Fruit fly (Drosophila melanogaster) whole organism, embryonic: ENCODE data around the gene Hacd1.

Experiments used
- Abd-B ChIP-seq: fragments of 200-800 bp; sonication (Bioruptor generic); optimal IDR thresholded peaks from 2 replicates; lab custom pipeline; 2018; ENCODE audit warnings: missing biosample characterization, mild to moderate bottlenecking, missing genetic modification characterization, moderate library complexity
- Ada2b ChIP-seq: fragments of 200-800 bp; sonication (Bioruptor generic); IDR thresholded peaks from 2 replicates; pipeline ENCODE4 v1.3.6; 2022; ENCODE audit warnings: missing biosample characterization, missing genetic modification characterization
- Adf1 ChIP-seq: fragments of 200-800 bp; sonication (Bioruptor generic); IDR thresholded peaks from 2 replicates; pipeline ENCODE4 v1.3.6; 2022; ENCODE audit warnings: missing biosample characterization, missing genetic modification characterization
- Antp ChIP-seq: fragments of 200-800 bp; sonication (Bioruptor generic); optimal IDR thresholded peaks from 3 replicates; lab custom pipeline; 2016; ENCODE audit warnings: missing biosample characterization, missing genetic modification characterization
- Bteb2 ChIP-seq: fragments of 200-800 bp; sonication (Bioruptor generic); optimal IDR thresholded peaks from 2 replicates; lab custom pipeline; 2016; ENCODE audit warnings: missing biosample characterization, missing genetic modification characterization
- CG11456 ChIP-seq: fragments of 200-800 bp; sonication (Bioruptor generic); IDR thresholded peaks from 3 replicates; pipeline ENCODE4 v1.3.6; 2022; ENCODE audit warnings: missing biosample characterization, missing genetic modification characterization
- CG12104 ChIP-seq: fragments of 200-800 bp; sonication (Bioruptor generic); optimal IDR thresholded peaks from 3 replicates; lab custom pipeline; 2016; ENCODE audit warnings: missing biosample characterization, missing genetic modification characterization
- CG12219 ChIP-seq: fragments of 200-800 bp; sonication (Bioruptor generic); optimal IDR thresholded peaks from 3 replicates; lab custom pipeline; 2018; ENCODE audit warnings: missing biosample characterization, mild to moderate bottlenecking, missing genetic modification characterization
- CG12769 ChIP-seq: fragments of 200-800 bp; sonication (Bioruptor generic); optimal IDR thresholded peaks from 2 replicates; lab custom pipeline; 2019; ENCODE audit warnings: missing biosample characterization, mild to moderate bottlenecking, missing genetic modification characterization, moderate library complexity
- CG13424 ChIP-seq: fragments of 200-800 bp; sonication (Bioruptor generic); optimal IDR thresholded peaks from 2 replicates; lab custom pipeline; 2019; ENCODE audit warnings: missing biosample characterization, mild to moderate bottlenecking, missing genetic modification characterization, moderate library complexity
- CG14965 ChIP-seq: fragments of 200-800 bp; sonication (Bioruptor generic); optimal IDR thresholded peaks from 2 replicates; lab custom pipeline; 2016; ENCODE audit warnings: missing biosample characterization, missing genetic modification characterization, borderline replicate concordance
- CG1832 ChIP-seq: fragments of 200-800 bp; sonication (Bioruptor generic); optimal IDR thresholded peaks from 2 replicates; lab custom pipeline; 2017; ENCODE audit warnings: missing biosample characterization, mild to moderate bottlenecking, missing genetic modification characterization, inconsistent platforms
- CG18764 ChIP-seq: fragments of 200-800 bp; sonication (Bioruptor generic); optimal IDR thresholded peaks from 3 replicates; lab custom pipeline; 2016; ENCODE audit warnings: missing biosample characterization, missing genetic modification characterization
- CG4360 ChIP-seq: fragments of 200-800 bp; sonication (Bioruptor generic); IDR thresholded peaks from 2 replicates; pipeline ENCODE4 v1.3.6; 2022; ENCODE audit warnings: missing biosample characterization, missing genetic modification characterization
- CG4854 ChIP-seq: fragments of 200-800 bp; sonication (Bioruptor generic); optimal IDR thresholded peaks from 2 replicates; lab custom pipeline; 2016; ENCODE audit warnings: missing biosample characterization, missing genetic modification characterization, inconsistent platforms
- CG6175 ChIP-seq: fragments of 200-800 bp; sonication (Bioruptor generic); IDR thresholded peaks from 3 replicates; pipeline ENCODE4 v1.3.6; 2022; ENCODE audit warnings: missing biosample characterization, missing genetic modification characterization
- CG6791 ChIP-seq: fragments of 200-800 bp; sonication (Bioruptor generic); IDR thresholded peaks from 3 replicates; pipeline ENCODE4 v1.3.6; 2022; ENCODE audit warnings: missing biosample characterization, missing genetic modification characterization; ENCODE audit not compliant: partially characterized antibody
- CG8290 ChIP-seq, 3 experiments: fragments of 200-800 bp; sonication (Bioruptor generic); optimal IDR thresholded peaks; 2 replicates each; lab custom pipeline; 2016 to 2019; ENCODE audit warnings: missing biosample characterization in 3 of 3, missing genetic modification characterization in 3 of 3, mild to moderate bottlenecking in 2 of 3, moderate library complexity in 1 of 3
- CG8388 ChIP-seq: fragments of 200-800 bp; sonication (Bioruptor generic); optimal IDR thresholded peaks from 2 replicates; lab custom pipeline; 2019; ENCODE audit warnings: missing biosample characterization, mild to moderate bottlenecking, missing genetic modification characterization, moderate library complexity
- CG8765 ChIP-seq: fragments of 200-800 bp; sonication (Bioruptor generic); IDR thresholded peaks from 2 replicates; pipeline ENCODE4 v1.3.6; 2022; ENCODE audit warnings: missing biosample characterization, missing genetic modification characterization
- CG9817 ChIP-seq: fragments of 200-800 bp; sonication (Bioruptor generic); optimal IDR thresholded peaks from 2 replicates; lab custom pipeline; 2018; ENCODE audit warnings: missing biosample characterization, mild to moderate bottlenecking, missing genetic modification characterization, moderate library complexity
- D19B ChIP-seq: fragments of 200-800 bp; sonication (Bioruptor generic); optimal IDR thresholded peaks from 2 replicates; lab custom pipeline; 2017; ENCODE audit warnings: missing biosample characterization, mild to moderate bottlenecking, missing genetic modification characterization
- Dad ChIP-seq: fragments of 200-800 bp; sonication (Bioruptor generic); optimal IDR thresholded peaks from 3 replicates; lab custom pipeline; 2016; ENCODE audit warnings: missing biosample characterization, missing genetic modification characterization
- Hand ChIP-seq: fragments of 200-800 bp; sonication (Bioruptor generic); optimal IDR thresholded peaks from 2 replicates; lab custom pipeline; 2017; ENCODE audit warnings: mild to moderate bottlenecking, missing biosample characterization, missing genetic modification reagents, missing genetic modification characterization
- Hey ChIP-seq: fragments of 200-800 bp; sonication (Bioruptor generic); optimal IDR thresholded peaks from 3 replicates; lab custom pipeline; 2018; ENCODE audit warnings: missing biosample characterization, mild to moderate bottlenecking, missing genetic modification characterization
- Hmx ChIP-seq: fragments of 200-800 bp; sonication (Bioruptor generic); optimal IDR thresholded peaks from 2 replicates; lab custom pipeline; 2016; ENCODE audit warnings: missing biosample characterization, missing genetic modification characterization
- Mad ChIP-seq: fragments of 200-800 bp; sonication (Bioruptor generic); optimal IDR thresholded peaks from 2 replicates; lab custom pipeline; 2016; ENCODE audit warnings: missing biosample characterization, missing genetic modification characterization
- Med ChIP-seq: fragments of 200-800 bp; sonication (Bioruptor generic); peaks from one replicate; lab custom pipeline; 2016; ENCODE audit warnings: missing biosample characterization, missing genetic modification characterization, mild to moderate bottlenecking, inconsistent platforms, moderate library complexity
- Nf-YC ChIP-seq: fragments of 200-800 bp; optimal IDR thresholded peaks from 3 replicates; lab custom pipeline; 2019; ENCODE audit warnings: missing biosample characterization, mild to moderate bottlenecking, missing genetic modification characterization, moderate library complexity
- Side ChIP-seq: fragments of 200-800 bp; sonication (Bioruptor generic); optimal IDR thresholded peaks from 2 replicates; lab custom pipeline; 2016; ENCODE audit warnings: missing biosample characterization, missing genetic modification characterization
- bbx ChIP-seq: fragments of 200-800 bp; sonication (Bioruptor generic); IDR thresholded peaks from 2 replicates; pipeline ENCODE4 v1.3.6; 2022; ENCODE audit warnings: missing biosample characterization, missing genetic modification characterization; ENCODE audit not compliant: partially characterized antibody
- dm ChIP-seq: fragments of 200-800 bp; sonication (Bioruptor generic); optimal IDR thresholded peaks from 3 replicates; lab custom pipeline; 2016; ENCODE audit warnings: missing biosample characterization, missing genetic modification characterization
- dmrt99B ChIP-seq: fragments of 200-800 bp; sonication (Bioruptor generic); optimal IDR thresholded peaks from 2 replicates; lab custom pipeline; 2018; ENCODE audit warnings: missing biosample characterization, mild to moderate bottlenecking, missing genetic modification characterization, moderate library complexity
- gcm2 ChIP-seq: fragments of 200-800 bp; sonication (Bioruptor generic); optimal IDR thresholded peaks from 2 replicates; lab custom pipeline; 2016; ENCODE audit warnings: missing biosample characterization, missing genetic modification characterization
- gsb ChIP-seq: fragments of 200-800 bp; sonication (Bioruptor generic); IDR thresholded peaks from 2 replicates; pipeline ENCODE4 v1.3.6; 2022; ENCODE audit warnings: missing biosample characterization, missing genetic modification characterization
- h ChIP-seq: fragments of >200 bp; optimal IDR thresholded peaks from 2 replicates; lab custom pipeline; 2017
- her ChIP-seq: fragments of 200-800 bp; sonication (Bioruptor generic); optimal IDR thresholded peaks from 2 replicates; lab custom pipeline; 2016; ENCODE audit warnings: missing biosample characterization, missing genetic modification characterization
- knrl ChIP-seq: fragments of 200-800 bp; sonication (Bioruptor generic); IDR thresholded peaks from 3 replicates; pipeline ENCODE4 v1.3.6; 2022; ENCODE audit warnings: missing biosample characterization, missing genetic modification characterization; ENCODE audit not compliant: partially characterized antibody
- lbe ChIP-seq: fragments of 200-800 bp; sonication (Bioruptor generic); optimal IDR thresholded peaks from 2 replicates; lab custom pipeline; 2016; ENCODE audit warnings: missing biosample characterization, mild to moderate bottlenecking, missing genetic modification characterization
- onecut ChIP-seq: fragments of 200-800 bp; sonication (Bioruptor generic); IDR thresholded peaks from 2 replicates; pipeline ENCODE4 v1.3.6; 2022; ENCODE audit warnings: missing biosample characterization, missing genetic modification characterization
- pros ChIP-seq: fragments of 200-800 bp; sonication (Bioruptor generic); optimal IDR thresholded peaks from 3 replicates; lab custom pipeline; 2019; ENCODE audit warnings: missing biosample characterization, mild to moderate bottlenecking, missing genetic modification characterization, moderate library complexity
- sens-2 ChIP-seq: fragments of 200-800 bp; sonication (Bioruptor generic); IDR thresholded peaks from 2 replicates; pipeline ENCODE4 v1.3.6; 2022; ENCODE audit warnings: missing biosample characterization, missing genetic modification characterization
- slbo ChIP-seq: fragments of 200-800 bp; sonication (Bioruptor generic); IDR thresholded peaks from 2 replicates; pipeline ENCODE4 v1.3.6; 2022; ENCODE audit warnings: missing biosample characterization, missing genetic modification characterization
- tna ChIP-seq: fragments of 200-800 bp; sonication (Bioruptor generic); IDR thresholded peaks from 2 replicates; pipeline ENCODE4 v1.3.6; 2022; ENCODE audit warnings: missing biosample characterization, missing genetic modification characterization; ENCODE audit not compliant: partially characterized antibody
- unpg ChIP-seq: fragments of 200-800 bp; sonication (Bioruptor generic); optimal IDR thresholded peaks from 3 replicates; lab custom pipeline; 2018; ENCODE audit warnings: missing biosample characterization, mild to moderate bottlenecking, missing genetic modification characterization, moderate library complexity
- wdn ChIP-seq: fragments of 200-800 bp; sonication (Bioruptor generic); IDR thresholded peaks from 2 replicates; pipeline ENCODE4 v1.3.6; 2022; ENCODE audit warnings: missing biosample characterization, missing genetic modification characterization
- wor ChIP-seq: fragments of 200-800 bp; sonication (Bioruptor generic); IDR thresholded peaks from 2 replicates; pipeline ENCODE4 v1.3.6; 2022; ENCODE audit warnings: missing biosample characterization, missing genetic modification characterization
- zfh2 ChIP-seq: fragments of 200-800 bp; sonication (Bioruptor generic); optimal IDR thresholded peaks from 2 replicates; lab custom pipeline; 2016; ENCODE audit warnings: missing biosample characterization, missing genetic modification characterization

Gene Hacd1

dm6 chr2L:12045941-12046855, 44.1 kb upstream of the Hacd1 start, which contains the start of gene CG6770 (continued):
- TF ChIP-seq CG6791 (GFP tag; lab: Robert Waterston, UW) (no peak), CG4360 (GFP tag; lab: Robert Waterston, UW) (no peak; the same call in none of the 2 replicates), lbe (GFP tag; lab: Kevin White, UChicago) (peak; percentile 90), Dad (GFP tag; lab: Kevin White, UChicago) (peak; percentile 43), Abd-B (GFP tag; lab: Kevin White, UChicago) (no peak), sens-2 (GFP tag; lab: Robert Waterston, UW) (peak; percentile 53), her (peak; percentile 64), pros (GFP tag; lab: Kevin White, UChicago) (no peak), dmrt99B (tag; lab: Kevin White, UChicago) (peak; percentile 83), onecut (peak; percentile 70), slbo (GFP tag; lab: Robert Waterston, UW) (peak; percentile 85), Hand (GFP tag; lab: Kevin White, UChicago) (peak; percentile 92), CG4854 (peak; percentile 30), Nf-YC (tag; lab: Kevin White, UChicago) (peak; percentile 72), CG6175 (GFP tag; lab: Robert Waterston, UW) (0 out of 3 replicates have a peak, but pooled peaks have one; percentile 38), CG8765 (GFP tag; lab: Robert Waterston, UW) (0 out of 2 replicates have a peak, but pooled peaks have one; percentile 13), Ada2b (GFP tag; lab: Robert Waterston, UW) (peak; percentile 80), Bteb2 (GFP tag; lab: Kevin White, UChicago) (peak; percentile 55), unpg (GFP tag; lab: Kevin White, UChicago) (peak; percentile 89), Antp (GFP tag; lab: Kevin White, UChicago) (peak; percentile 33), wdn (GFP tag; lab: Robert Waterston, UW) (peak; percentile 87), CG1832 (no peak), Side (GFP tag; lab: Kevin White, UChicago) (peak; percentile 38), tna (peak; percentile 54; the same call in 1 of the 2 replicates), Hmx (GFP tag; lab: Kevin White, UChicago) (peak; percentile 2), CG13424 (tag; lab: Kevin White, UChicago) (peak; percentile 86), Adf1 (GFP tag; lab: Robert Waterston, UW) (peak; percentile 62), CG8290 (GFP tag; optimal IDR thresholded peaks at IDR 0.05; lab: Kevin White, UChicago) (no peak), CG8290 (tag; optimal IDR thresholded peaks at IDR 0.05; lab: Kevin White, UChicago) (peak in 1 of 2 experiments; percentile 81), CG9817 (tag; lab: Kevin White, UChicago) (peak; percentile 73), gcm2 (GFP tag; lab: Kevin White, UChicago) (peak; percentile 8), D19B (GFP tag; lab: Kevin White, UChicago) (peak; percentile 70), CG12769 (tag; lab: Kevin White, UChicago) (peak; percentile 77), dm (GFP tag; lab: Kevin White, UChicago) (no peak), bbx (0 out of 2 replicates have a peak, but pooled peaks have one; percentile 39), CG11456 (GFP tag; lab: Robert Waterston, UW) (peak; percentile 77; the same call in 2 of the 3 replicates), CG8388 (GFP tag; lab: Kevin White, UChicago) (peak; percentile 66), zfh2 (GFP tag; lab: Kevin White, UChicago) (peak; percentile 51), Med (GFP tag; lab: Kevin White, UChicago) (peak; percentile 92), Mad (peak; percentile 51), gsb (GFP tag; lab: Robert Waterston, UW) (peak; percentile 79), Hey (tag; lab: Kevin White, UChicago) (no peak), CG12104 (GFP tag; lab: Kevin White, UChicago) (peak; percentile 85), CG18764 (GFP tag; lab: Kevin White, UChicago) (peak; percentile 63), knrl (GFP tag; lab: Robert Waterston, UW) (no peak), wor (peak; percentile 59), CG14965 (GFP tag; lab: Kevin White, UChicago) (no peak), CG12219 (GFP tag; lab: Kevin White, UChicago) (peak; percentile 58), h (no peak)
